Worm (Caenorhabditis elegans) whole organism, mixed stage, embryonic: ENCODE measurements around the gene lgc-8.
A peak's percentile ranks its signal among the peaks of the same experiment; 100 is the strongest.

Experiments
- ces-1 ChIP-seq: fragments of 150-350 bp; optimal IDR thresholded peaks from 2 replicates; lab custom pipeline; 2014; ENCODE audit warnings: missing biosample characterization, missing genetic modification reagents, missing genetic modification characterization
- nhr-12 ChIP-seq: fragments of 150-350 bp; optimal IDR thresholded peaks from 2 replicates; lab custom pipeline; 2014; ENCODE audit warnings: missing biosample characterization, missing genetic modification characterization
- snpc-4 ChIP-seq: fragments of 150-350 bp; optimal IDR thresholded peaks from 2 replicates; lab custom pipeline; 2014; ENCODE audit warnings: missing biosample characterization, missing genetic modification characterization

- peak; percentile 75 for TF ChIP-seq ces-1 (GFP tag; lab: Kevin White, UChicago)
- TF ChIP-seq snpc-4 (tag; lab: Kevin White, UChicago) = no peak
- no peak for TF ChIP-seq nhr-12 (tag; lab: Kevin White, UChicago)
These were observed 52.2 kb downstream of the lgc-8 start, which contains the start of the genes mrps-7 and Y57G11C.3 for ce11 chrIV:14767693-14768251.
